Worm (Caenorhabditis elegans) whole organism, L2 larva: ENCODE data around the gene clec-138.

Experiments
- blmp-1 ChIP-seq: sonication (generic microtip); optimal IDR thresholded peaks from 2 replicates; lab custom pipeline; 2017; ENCODE audit warnings: missing genetic modification characterization, mild to moderate bottlenecking, missing compliant biosample characterization, antibody characterized with exemption, moderate library complexity; ENCODE audit not compliant: insufficient read depth
- ceh-82 ChIP-seq: fragments of 150-350 bp; optimal IDR thresholded peaks from 2 replicates; lab custom pipeline; 2014; ENCODE audit warnings: missing biosample characterization, missing genetic modification characterization
- egl-27 ChIP-seq: sonication (generic microtip); optimal IDR thresholded peaks from 3 replicates; lab custom pipeline; 2017; ENCODE audit warnings: missing biosample characterization, missing genetic modification reagents, missing genetic modification characterization
- elt-3 ChIP-seq: sonication (generic microtip); optimal IDR thresholded peaks from 2 replicates; lab custom pipeline; 2017; ENCODE audit warnings: missing biosample characterization, missing genetic modification characterization
- lin-13 ChIP-seq: fragments of 150-350 bp; optimal IDR thresholded peaks from 2 replicates; lab custom pipeline; 2014; ENCODE audit warnings: missing biosample characterization, missing genetic modification reagents, missing genetic modification characterization
- lsy-2 ChIP-seq, 2 experiments: fragments of 150-350 bp in 1 of 2; sonication (generic microtip) in 1 of 2; optimal IDR thresholded peaks; 2 replicates each; lab custom pipeline; 2014 to 2017; ENCODE audit warnings: missing biosample characterization in 2 of 2, missing genetic modification characterization in 2 of 2
- mab-5 ChIP-seq: fragments of 150-350 bp; optimal IDR thresholded peaks from 2 replicates; lab custom pipeline; 2014; ENCODE audit warnings: missing biosample characterization, missing genetic modification characterization
- nhr-12 ChIP-seq: fragments of 150-350 bp; optimal IDR thresholded peaks from 2 replicates; lab custom pipeline; 2014; ENCODE audit warnings: missing biosample characterization, missing genetic modification characterization
- nhr-77 ChIP-seq: fragments of 150-350 bp; optimal IDR thresholded peaks from 2 replicates; lab custom pipeline; 2014; ENCODE audit warnings: missing biosample characterization, missing genetic modification characterization
- peb-1 ChIP-seq: fragments of 150-350 bp; optimal IDR thresholded peaks from 2 replicates; lab custom pipeline; 2014; ENCODE audit warnings: missing biosample characterization, missing genetic modification characterization
- sma-3 ChIP-seq: sonication (generic microtip); optimal IDR thresholded peaks from 2 replicates; lab custom pipeline; 2016; ENCODE audit warnings: missing genetic modification reagents, missing genetic modification characterization, missing compliant biosample characterization
- snpc-4 ChIP-seq: fragments of 150-350 bp; optimal IDR thresholded peaks from 2 replicates; lab custom pipeline; 2014; ENCODE audit warnings: missing biosample characterization, missing genetic modification characterization
- unc-39 ChIP-seq: fragments of 150-350 bp; optimal IDR thresholded peaks from 2 replicates; lab custom pipeline; 2014; ENCODE audit warnings: missing biosample characterization, missing genetic modification characterization
- unc-62 ChIP-seq: fragments of 150-350 bp; optimal IDR thresholded peaks from 2 replicates; lab custom pipeline; 2014; ENCODE audit warnings: missing biosample characterization, missing genetic modification reagents, missing genetic modification characterization

ce11 chrII:4572579-4572978, 47.0 kb downstream of the clec-138 start:
- TF ChIP-seq ceh-82 (tag; lab: Kevin White, UChicago) (no peak), lin-13 (GFP tag; lab: Kevin White, UChicago) (no peak), egl-27 (no peak), lsy-2 (tag; optimal IDR thresholded peaks at IDR 0.05; lab: Kevin White, UChicago) (no peak), unc-62 (no peak), elt-3 (no peak), nhr-77 (tag; lab: Kevin White, UChicago) (no peak), mab-5 (tag; lab: Kevin White, UChicago) (no peak), snpc-4 (no peak), unc-39 (tag; lab: Kevin White, UChicago) (no peak), peb-1 (tag; lab: Kevin White, UChicago) (no peak), blmp-1 (tag; lab: Kevin White, UChicago) (no peak), sma-3 (no peak), nhr-12 (no peak)
